Worm (Caenorhabditis elegans) whole organism, L3 larva: ENCODE measurements around the gene srlf-13.

Source experiments
- R02D3.7 ChIP-seq: fragments of 150-350 bp; optimal IDR thresholded peaks from 2 replicates; lab custom pipeline; 2014; ENCODE audit warnings: missing biosample characterization, missing genetic modification characterization
- ceh-16 ChIP-seq: sonication (generic microtip); optimal IDR thresholded peaks from 2 replicates; lab custom pipeline; 2017; ENCODE audit warnings: missing biosample characterization, missing genetic modification characterization
- elt-1 ChIP-seq: fragments of 150-350 bp; optimal IDR thresholded peaks from 2 replicates; lab custom pipeline; 2014; ENCODE audit warnings: missing biosample characterization, missing genetic modification characterization
- elt-3 ChIP-seq, 3 experiments: fragments of 150-350 bp in 1 of 3; sonication (generic microtip) in 2 of 3; optimal IDR thresholded peaks; 2 replicates in 2 of 3; 4 replicates in 1 of 3; lab custom pipeline; 2014 to 2017; ENCODE audit warnings: missing biosample characterization in 3 of 3, missing genetic modification characterization in 3 of 3
- mml-1 ChIP-seq: fragments of 150-350 bp; sonication (generic microtip); optimal IDR thresholded peaks from 3 replicates; lab custom pipeline; 2014; ENCODE audit warnings: missing biosample characterization, missing genetic modification characterization
- nfya-1 ChIP-seq: sonication (generic microtip); optimal IDR thresholded peaks from 2 replicates; lab custom pipeline; 2017; ENCODE audit warnings: missing genetic modification characterization, mild to moderate bottlenecking, missing compliant biosample characterization, antibody characterized with exemption, moderate library complexity; ENCODE audit not compliant: insufficient read depth
- nhr-237 ChIP-seq: fragments of 150-350 bp; optimal IDR thresholded peaks from 2 replicates; lab custom pipeline; 2014; ENCODE audit warnings: missing biosample characterization, missing genetic modification characterization
- snpc-4 ChIP-seq: fragments of 150-350 bp; optimal IDR thresholded peaks from 2 replicates; lab custom pipeline; 2014; ENCODE audit warnings: missing biosample characterization, missing genetic modification characterization
- tbx-2 ChIP-seq: sonication (generic microtip); optimal IDR thresholded peaks from 2 replicates; lab custom pipeline; 2016; ENCODE audit warnings: mild to moderate bottlenecking, missing genetic modification characterization, missing compliant biosample characterization
- unc-39 ChIP-seq: sonication (generic microtip); optimal IDR thresholded peaks from 4 replicates; lab custom pipeline; 2017; ENCODE audit warnings: missing biosample characterization, missing genetic modification characterization
- zag-1 ChIP-seq: fragments of 150-350 bp; optimal IDR thresholded peaks from 2 replicates; lab custom pipeline; 2014; ENCODE audit warnings: missing biosample characterization, missing genetic modification characterization

DNA sequence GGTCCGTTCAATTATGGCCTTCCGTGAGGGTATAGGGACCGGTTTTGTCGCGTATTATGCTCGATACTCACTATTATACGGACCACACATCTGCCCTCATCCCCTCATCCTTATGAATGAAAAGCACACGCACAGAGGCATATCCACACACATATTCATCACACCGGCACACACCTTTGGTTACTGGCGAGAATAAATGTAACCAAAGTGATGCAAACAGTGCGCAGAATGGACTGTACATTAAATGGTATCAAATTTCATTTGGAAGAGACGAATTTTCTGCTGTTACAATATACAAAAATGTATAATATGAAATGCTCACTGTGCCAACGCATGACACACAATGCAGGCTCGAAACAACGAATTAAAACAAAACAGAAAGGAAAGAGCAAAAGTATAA lies 26.8 kb downstream of the srlf-13 start:
- no peak for TF ChIP-seq tbx-2 (tag; lab: Kevin White, UChicago)
- TF ChIP-seq mml-1 (tag; lab: Kevin White, UChicago) = no peak
- TF ChIP-seq nfya-1 (tag; lab: Kevin White, UChicago) = no peak
- TF ChIP-seq elt-1 (tag; lab: Kevin White, UChicago) = no peak
- no peak for TF ChIP-seq nhr-237 (tag; lab: Kevin White, UChicago)
- no peak for TF ChIP-seq ceh-16 (tag; lab: Kevin White, UChicago)
- no peak for TF ChIP-seq R02D3.7 (tag; lab: Kevin White, UChicago)
- TF ChIP-seq elt-3 (tag; optimal IDR thresholded peaks at IDR 0.05; lab: Kevin White, UChicago) = no peak
- TF ChIP-seq unc-39 (tag; lab: Kevin White, UChicago) = no peak
- TF ChIP-seq zag-1 (tag; lab: Kevin White, UChicago) = no peak
- no peak for TF ChIP-seq snpc-4
